Worm (Caenorhabditis elegans) whole organism, mixed stage, embryonic: ENCODE measurements around the gene ogr-2.

ENCODE experiments used
- M03D4.4 ChIP-seq: sonication (generic microtip); optimal IDR thresholded peaks from 2 replicates; lab custom pipeline; 2017; ENCODE audit warnings: mild to moderate bottlenecking, missing genetic modification characterization, missing compliant biosample characterization
- bed-3 ChIP-seq: fragments of 200-800 bp; sonication (Bioruptor generic); optimal IDR thresholded peaks from 3 replicates; lab custom pipeline; 2018; ENCODE audit warnings: mild to moderate bottlenecking, missing genetic modification characterization, moderate library complexity, missing compliant biosample characterization
- blmp-1 ChIP-seq: fragments of 150-350 bp; optimal IDR thresholded peaks from 2 replicates; lab custom pipeline; 2014; ENCODE audit warnings: missing biosample characterization, missing genetic modification characterization
- ceh-39 ChIP-seq: fragments of 150-350 bp; optimal IDR thresholded peaks from 2 replicates; lab custom pipeline; 2014; ENCODE audit warnings: missing biosample characterization, missing genetic modification characterization
- ceh-43 ChIP-seq: fragments of 200-800 bp; sonication (Bioruptor generic); optimal IDR thresholded peaks from 2 replicates; lab custom pipeline; 2018; ENCODE audit warnings: mild to moderate bottlenecking, missing genetic modification characterization, moderate library complexity, missing compliant biosample characterization
- ceh-83 ChIP-seq: fragments of 200-800 bp; sonication (Bioruptor generic); optimal IDR thresholded peaks from 2 replicates; lab custom pipeline; 2018; ENCODE audit warnings: mild to moderate bottlenecking, missing genetic modification characterization, missing compliant biosample characterization
- ces-1 ChIP-seq: fragments of 150-350 bp; optimal IDR thresholded peaks from 2 replicates; lab custom pipeline; 2014; ENCODE audit warnings: missing biosample characterization, missing genetic modification reagents, missing genetic modification characterization
- cnd-1 ChIP-seq: fragments of 200-800 bp; sonication (Bioruptor generic); optimal IDR thresholded peaks from 2 replicates; lab custom pipeline; 2018; ENCODE audit warnings: mild to moderate bottlenecking, missing genetic modification characterization, missing compliant biosample characterization
- drap-1 ChIP-seq: fragments of 200-800 bp; sonication (Bioruptor generic); optimal IDR thresholded peaks from 3 replicates; lab custom pipeline; 2018; ENCODE audit warnings: mild to moderate bottlenecking, missing genetic modification characterization, missing compliant biosample characterization
- elt-1 ChIP-seq: sonication (generic microtip); optimal IDR thresholded peaks from 2 replicates; lab custom pipeline; 2017; ENCODE audit warnings: missing genetic modification characterization, mild to moderate bottlenecking, missing compliant biosample characterization, antibody characterized with exemption, moderate library complexity, borderline replicate concordance; ENCODE audit not compliant: insufficient read depth
- elt-3 ChIP-seq: fragments of 150-350 bp; optimal IDR thresholded peaks from 2 replicates; lab custom pipeline; 2014; ENCODE audit warnings: missing biosample characterization, missing genetic modification characterization
- flh-1 ChIP-seq: fragments of 200-800 bp; sonication (Bioruptor generic); optimal IDR thresholded peaks from 2 replicates; lab custom pipeline; 2018; ENCODE audit warnings: mild to moderate bottlenecking, missing genetic modification characterization, moderate library complexity, missing compliant biosample characterization
- ham-2 ChIP-seq: fragments of 200-800 bp; sonication (Bioruptor generic); optimal IDR thresholded peaks from 2 replicates; lab custom pipeline; 2018; ENCODE audit warnings: mild to moderate bottlenecking, missing genetic modification characterization, missing compliant biosample characterization
- hlh-1 ChIP-seq: fragments of 150-350 bp; optimal IDR thresholded peaks from 2 replicates; lab custom pipeline; 2014; ENCODE audit warnings: missing biosample characterization, missing genetic modification reagents, missing genetic modification characterization
- lin-13 ChIP-seq: fragments of 150-350 bp; optimal IDR thresholded peaks from 2 replicates; lab custom pipeline; 2014; ENCODE audit warnings: missing biosample characterization, missing genetic modification characterization
- lin-32 ChIP-seq: fragments of 200-800 bp; sonication (Bioruptor generic); optimal IDR thresholded peaks from 2 replicates; lab custom pipeline; 2018; ENCODE audit warnings: mild to moderate bottlenecking, missing genetic modification characterization, missing compliant biosample characterization
- lsy-2 ChIP-seq: fragments of 150-350 bp; optimal IDR thresholded peaks from 2 replicates; lab custom pipeline; 2014; ENCODE audit warnings: missing biosample characterization, missing genetic modification characterization
- mab-5 ChIP-seq: fragments of 150-350 bp; optimal IDR thresholded peaks from 2 replicates; lab custom pipeline; 2014; ENCODE audit warnings: missing biosample characterization, missing genetic modification characterization
- mep-1 ChIP-seq: fragments of 150-350 bp; optimal IDR thresholded peaks from 2 replicates; lab custom pipeline; 2017; ENCODE audit warnings: missing biosample characterization, missing genetic modification reagents, missing genetic modification characterization, inconsistent platforms
- nhr-12 ChIP-seq: fragments of 150-350 bp; optimal IDR thresholded peaks from 2 replicates; lab custom pipeline; 2014; ENCODE audit warnings: missing biosample characterization, missing genetic modification characterization
- nhr-2 ChIP-seq: fragments of 150-350 bp; optimal IDR thresholded peaks from 2 replicates; lab custom pipeline; 2014; ENCODE audit warnings: missing biosample characterization, missing genetic modification characterization
- nhr-237 ChIP-seq: fragments of 150-350 bp; optimal IDR thresholded peaks from 2 replicates; lab custom pipeline; 2014; ENCODE audit warnings: missing biosample characterization, missing genetic modification characterization
- nhr-76 ChIP-seq: sonication (generic microtip); optimal IDR thresholded peaks from 2 replicates; lab custom pipeline; 2017; ENCODE audit warnings: missing biosample characterization, missing genetic modification characterization
- pha-4 ChIP-seq: fragments of 150-350 bp; optimal IDR thresholded peaks from 2 replicates; lab custom pipeline; 2018; ENCODE audit warnings: missing biosample characterization, missing genetic modification reagents, missing genetic modification characterization
- sem-2 ChIP-seq: fragments of 200-800 bp; sonication (Bioruptor generic); optimal IDR thresholded peaks from 2 replicates; lab custom pipeline; 2018; ENCODE audit warnings: mild to moderate bottlenecking, missing genetic modification characterization, missing compliant biosample characterization
- snpc-4 ChIP-seq: fragments of 150-350 bp; optimal IDR thresholded peaks from 2 replicates; lab custom pipeline; 2014; ENCODE audit warnings: missing biosample characterization, missing genetic modification characterization
- sptf-1 ChIP-seq: sonication (generic microtip); optimal IDR thresholded peaks from 2 replicates; lab custom pipeline; 2017; ENCODE audit warnings: mild to moderate bottlenecking, missing genetic modification characterization, moderate library complexity, missing compliant biosample characterization
- tbx-8 ChIP-seq: fragments of 200-800 bp; sonication (Bioruptor generic); optimal IDR thresholded peaks from 2 replicates; lab custom pipeline; 2018; ENCODE audit warnings: mild to moderate bottlenecking, missing genetic modification characterization, moderate library complexity, missing compliant biosample characterization
- unc-120 ChIP-seq: sonication (generic microtip); optimal IDR thresholded peaks from 2 replicates; lab custom pipeline; 2017; ENCODE audit warnings: missing genetic modification characterization, missing compliant biosample characterization; ENCODE audit not compliant: poor library complexity, severe bottlenecking
- unc-62 ChIP-seq: fragments of 150-350 bp; optimal IDR thresholded peaks from 2 replicates; lab custom pipeline; 2014; ENCODE audit warnings: missing biosample characterization, missing genetic modification reagents, missing genetic modification characterization
- zip-8 ChIP-seq: fragments of 150-350 bp; optimal IDR thresholded peaks from 2 replicates; lab custom pipeline; 2014; ENCODE audit warnings: missing biosample characterization, missing genetic modification characterization
- ztf-11 ChIP-seq: fragments of 150-350 bp; optimal IDR thresholded peaks from 2 replicates; lab custom pipeline; 2014; ENCODE audit warnings: missing biosample characterization, missing genetic modification characterization

The ogr-2 gene

ce11 chrII:10012490-10012889, 28.4 kb upstream of the ogr-2 start:
- TF ChIP-seq blmp-1 (no peak), hlh-1 (tag; lab: Kevin White, UChicago) (no peak), pha-4 (tag; lab: Kevin White, UChicago) (no peak), nhr-12 (tag; lab: Kevin White, UChicago) (no peak), ces-1 (GFP tag; lab: Kevin White, UChicago) (no peak), snpc-4 (tag; lab: Kevin White, UChicago) (no peak), lsy-2 (no peak), lin-13 (tag; lab: Kevin White, UChicago) (no peak), M03D4.4 (tag; lab: Kevin White, UChicago) (no peak), elt-1 (no peak), zip-8 (tag; lab: Kevin White, UChicago) (no peak), unc-120 (no peak), mab-5 (tag; lab: Kevin White, UChicago) (no peak), nhr-2 (tag; lab: Kevin White, UChicago) (no peak), drap-1 (GFP tag; lab: Kevin White, UChicago) (no peak), nhr-237 (tag; lab: Kevin White, UChicago) (no peak), mep-1 (no peak), ceh-39 (tag; lab: Kevin White, UChicago) (no peak)
- TF ChIP-seq, all 35 proteins: peak for 0

ce11 chrII:10014384-10014783, 26.6 kb upstream of the ogr-2 start:
- TF ChIP-seq ceh-43 (no peak), ztf-11 (tag; lab: Kevin White, UChicago) (no peak)

ce11 chrII:10016013-10016412, 24.9 kb upstream of the ogr-2 start, which contains the start of gene lec-2:
Gene lec-2, minus strand, starts transcription at chrII:10016183.
- TF ChIP-seq bed-3 = no peak
- no peak for TF ChIP-seq drap-1 (GFP tag; lab: Kevin White, UChicago)
- no peak for TF ChIP-seq nhr-76
- TF ChIP-seq blmp-1 = no peak
- TF ChIP-seq ztf-11 (tag; lab: Kevin White, UChicago) = no peak
- TF ChIP-seq ham-2 (GFP tag; lab: Kevin White, UChicago) = no peak
- no peak for TF ChIP-seq sem-2 (GFP tag; lab: Kevin White, UChicago)
- no peak for TF ChIP-seq nhr-2 (tag; lab: Kevin White, UChicago)
- TF ChIP-seq flh-1 (GFP tag; lab: Kevin White, UChicago) = no peak

ce11 chrII:10017528-10017927, 23.4 kb upstream of the ogr-2 start:
- no peak for TF ChIP-seq cnd-1 (tag; lab: Kevin White, UChicago)
- TF ChIP-seq elt-1 = no peak
- TF ChIP-seq snpc-4 (tag; lab: Kevin White, UChicago) = no peak
- TF ChIP-seq ceh-43 = no peak
- TF ChIP-seq mab-5 (tag; lab: Kevin White, UChicago) = no peak
- TF ChIP-seq unc-120 = no peak
- TF ChIP-seq, all 35 proteins: peak for 0

ce11 chrII:10019669-10020068, 21.3 kb upstream of the ogr-2 start:
- TF ChIP-seq zip-8 (tag; lab: Kevin White, UChicago) (no peak), lsy-2 (no peak), tbx-8 (GFP tag; lab: Kevin White, UChicago) (no peak), elt-1 (no peak), unc-120 (no peak), flh-1 (GFP tag; lab: Kevin White, UChicago) (no peak), nhr-237 (tag; lab: Kevin White, UChicago) (no peak)

ce11 chrII:10021749-10022148, 19.2 kb upstream of the ogr-2 start:
- TF ChIP-seq ceh-83 (GFP tag; lab: Kevin White, UChicago) (no peak), nhr-2 (tag; lab: Kevin White, UChicago) (no peak), nhr-12 (tag; lab: Kevin White, UChicago) (no peak), ztf-11 (tag; lab: Kevin White, UChicago) (no peak), ces-1 (GFP tag; lab: Kevin White, UChicago) (no peak), nhr-76 (no peak), unc-120 (no peak)
- TF ChIP-seq, all 35 proteins: peak for 0

ce11 chrII:10025059-10025458, 15.9 kb upstream of the ogr-2 start:
- TF ChIP-seq snpc-4 (tag; lab: Kevin White, UChicago) (no peak), ham-2 (GFP tag; lab: Kevin White, UChicago) (no peak), ceh-39 (tag; lab: Kevin White, UChicago) (no peak), hlh-1 (tag; lab: Kevin White, UChicago) (peak; percentile 55), lsy-2 (no peak), elt-3 (tag; lab: Kevin White, UChicago) (no peak), M03D4.4 (tag; lab: Kevin White, UChicago) (no peak), sem-2 (GFP tag; lab: Kevin White, UChicago) (no peak), ceh-83 (GFP tag; lab: Kevin White, UChicago) (no peak), drap-1 (GFP tag; lab: Kevin White, UChicago) (no peak), lin-13 (tag; lab: Kevin White, UChicago) (no peak), unc-62 (GFP tag; lab: Kevin White, UChicago) (peak; percentile 91), lin-32 (no peak), sptf-1 (tag; lab: Kevin White, UChicago) (no peak), flh-1 (GFP tag; lab: Kevin White, UChicago) (no peak), unc-120 (peak; percentile 64), nhr-237 (tag; lab: Kevin White, UChicago) (no peak)
- TF ChIP-seq, all 35 proteins: peak for 3
